Worm (Caenorhabditis elegans) whole organism, midembryonic: ENCODE measurements around the gene hlh-25.

Source experiments
- T22C8.4 ChIP-seq: fragments of 200-800 bp; sonication (Bioruptor generic); IDR thresholded peaks from 2 replicates; pipeline ENCODE4 v1.3.6; 2022; ENCODE audit warnings: missing genetic modification characterization, missing compliant biosample characterization
- cog-1 ChIP-seq: sonication (generic microtip); optimal IDR thresholded peaks from 2 replicates; lab custom pipeline; 2016; ENCODE audit warnings: missing genetic modification characterization, missing compliant biosample characterization
- flt-1 ChIP-seq: fragments of 200-800 bp; sonication (Bioruptor generic); IDR thresholded peaks from 2 replicates; pipeline ENCODE4 v1.3.6; 2022; ENCODE audit warnings: missing genetic modification characterization, missing compliant biosample characterization
- klf-2 ChIP-seq: fragments of 200-800 bp; sonication (Bioruptor generic); conservative IDR thresholded peaks from 2 replicates; pipeline ENCODE4 v1.3.6; 2022; ENCODE audit warnings: missing genetic modification reagents, missing genetic modification characterization, missing compliant biosample characterization
- med-1 ChIP-seq: sonication (generic microtip); optimal IDR thresholded peaks from 2 replicates; lab custom pipeline; 2017; ENCODE audit warnings: missing genetic modification characterization, mild to moderate bottlenecking, missing compliant biosample characterization, antibody characterized with exemption, missing genetic modification reagents; ENCODE audit not compliant: insufficient read depth
- ref-1 ChIP-seq: fragments of 200-800 bp; sonication (Bioruptor generic); conservative IDR thresholded peaks from 2 replicates; pipeline ENCODE4 v1.3.6; 2022; ENCODE audit warnings: missing genetic modification reagents, missing genetic modification characterization, missing compliant biosample characterization
- tab-1 ChIP-seq: fragments of 200-800 bp; sonication (Bioruptor generic); IDR thresholded peaks from 2 replicates; pipeline ENCODE4 v1.3.6; 2022; ENCODE audit warnings: missing genetic modification characterization, missing compliant biosample characterization
- ztf-23 ChIP-seq: fragments of 200-800 bp; sonication (Bioruptor generic); IDR thresholded peaks from 2 replicates; pipeline ENCODE4 v1.3.6; 2022; ENCODE audit warnings: missing genetic modification reagents, missing genetic modification characterization, missing compliant biosample characterization
- ztf-29 ChIP-seq: fragments of 200-800 bp; sonication (Bioruptor generic); IDR thresholded peaks from 2 replicates; pipeline ENCODE4 v1.3.6; 2022; ENCODE audit warnings: missing genetic modification reagents, missing genetic modification characterization, missing compliant biosample characterization

DNA sequence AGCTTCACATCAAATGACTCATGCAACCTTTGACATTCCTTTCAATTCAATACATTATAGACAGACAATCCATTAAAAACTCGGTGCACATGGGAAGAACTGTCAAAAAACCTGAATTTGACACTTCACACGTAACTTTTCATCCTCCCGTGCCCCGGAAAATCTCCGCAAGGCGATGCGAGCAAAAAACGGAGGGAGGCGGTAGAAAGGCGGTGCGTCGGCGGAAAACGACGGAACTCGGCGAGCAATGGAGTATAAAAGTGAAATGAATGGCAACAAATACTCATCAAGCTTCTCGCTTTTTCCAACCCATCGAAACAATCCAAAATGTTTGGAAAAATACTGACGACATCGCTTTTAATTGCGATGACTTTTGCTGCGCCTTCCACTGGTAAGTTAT is 43.0 kb downstream of the hlh-25 start, which contains the start of gene T25E4.1:
- TF ChIP-seq med-1 (GFP tag; lab: Kevin White, UChicago), result no peak
- TF ChIP-seq flt-1 (GFP tag; lab: Robert Waterston, UW), result no peak
- TF ChIP-seq ztf-23 (GFP tag; lab: Robert Waterston, UW), result no peak
- TF ChIP-seq ref-1 (GFP tag; lab: Robert Waterston, UW), result no peak
- no peak for TF ChIP-seq cog-1 (tag; lab: Kevin White, UChicago)
- no peak for TF ChIP-seq ztf-29 (GFP tag; lab: Robert Waterston, UW)
- TF ChIP-seq klf-2 (GFP tag; lab: Robert Waterston, UW), result no peak
- no peak for TF ChIP-seq tab-1
- no peak for TF ChIP-seq T22C8.4 (GFP tag; lab: Robert Waterston, UW)
